Worm (Caenorhabditis elegans) whole organism, early embryonic: ENCODE data around the gene his-35.

ENCODE experiments used
- ceh-13 ChIP-seq: fragments of 200-800 bp; sonication (Bioruptor generic); optimal IDR thresholded peaks from 2 replicates; lab custom pipeline; 2018; ENCODE audit warnings: mild to moderate bottlenecking, missing genetic modification characterization, missing compliant biosample characterization
- flt-1 ChIP-seq: fragments of 200-800 bp; sonication (Bioruptor generic); IDR thresholded peaks from 2 replicates; pipeline ENCODE4 v1.3.6; 2022; ENCODE audit warnings: missing genetic modification characterization, missing compliant biosample characterization
- scrt-1 ChIP-seq: fragments of 200-800 bp; sonication (Bioruptor generic); IDR thresholded peaks from 2 replicates; pipeline ENCODE4 v1.3.6; 2022; ENCODE audit warnings: missing genetic modification characterization, missing compliant biosample characterization
- tbx-11 ChIP-seq: fragments of 200-800 bp; sonication (Bioruptor generic); IDR thresholded peaks from 2 replicates; pipeline ENCODE4 v1.3.6; 2022; ENCODE audit warnings: missing genetic modification characterization, missing compliant biosample characterization

DNA sequence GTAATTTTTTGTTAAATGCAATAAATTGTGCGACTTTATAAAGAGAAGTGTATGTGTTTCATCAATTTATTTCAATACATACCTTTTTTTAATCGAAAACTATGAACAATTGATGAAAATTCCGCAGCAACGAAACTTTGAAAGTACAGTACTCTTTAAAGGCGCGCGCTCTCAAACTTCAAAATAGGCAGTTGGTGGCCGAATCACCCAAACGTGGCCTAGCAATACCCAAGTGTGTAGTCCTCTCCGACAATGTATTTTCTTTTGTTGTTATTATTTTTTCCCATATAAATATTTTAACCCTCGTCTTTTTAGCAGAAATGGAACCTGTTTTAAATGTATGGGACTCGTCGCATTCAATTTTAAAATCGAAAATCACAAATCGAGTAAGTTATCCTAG lies 8.6 kb downstream of the his-35 start, which contains the start of gene C50F4.4:
- no peak for TF ChIP-seq scrt-1 (GFP tag; lab: Robert Waterston, UW)
- TF ChIP-seq tbx-11 (GFP tag; lab: Robert Waterston, UW), result no peak
- TF ChIP-seq ceh-13 (GFP tag; lab: Kevin White, UChicago), result no peak
- TF ChIP-seq flt-1 (GFP tag; lab: Robert Waterston, UW), result no peak
